Fruit fly (Drosophila melanogaster) whole organism, embryonic: ENCODE results near the gene Spn88Eb.

ENCODE experiments used
- ATbp ChIP-seq: fragments of 200-800 bp; sonication (Bioruptor generic); optimal IDR thresholded peaks from 2 replicates; lab custom pipeline; 2017; ENCODE audit warnings: missing biosample characterization, mild to moderate bottlenecking, missing genetic modification characterization, missing genetic modification reagents
- CG10209 ChIP-seq: fragments of 200-800 bp; sonication (Bioruptor generic); optimal IDR thresholded peaks from 3 replicates; lab custom pipeline; 2017; ENCODE audit warnings: missing biosample characterization, mild to moderate bottlenecking, missing genetic modification characterization, missing genetic modification reagents
- CG1024 ChIP-seq: fragments of 200-800 bp; sonication (Bioruptor generic); IDR thresholded peaks from 2 replicates; pipeline ENCODE4 v1.3.6; 2022; ENCODE audit warnings: missing biosample characterization, missing genetic modification characterization
- CG10366 ChIP-seq: fragments of 200-800 bp; sonication (Bioruptor generic); IDR thresholded peaks from 2 replicates; pipeline ENCODE4 v1.3.6; 2022; ENCODE audit warnings: missing biosample characterization, missing genetic modification characterization
- CG10462 ChIP-seq: fragments of 200-800 bp; sonication (Bioruptor generic); optimal IDR thresholded peaks from 2 replicates; lab custom pipeline; 2016; ENCODE audit warnings: missing biosample characterization, missing genetic modification characterization
- CG12071 ChIP-seq: fragments of 200-800 bp; sonication (Bioruptor generic); optimal IDR thresholded peaks from 3 replicates; lab custom pipeline; 2018; ENCODE audit warnings: missing biosample characterization, mild to moderate bottlenecking, missing genetic modification characterization
- CG12155 ChIP-seq: fragments of 200-800 bp; sonication (Bioruptor generic); optimal IDR thresholded peaks from 3 replicates; lab custom pipeline; 2016; ENCODE audit warnings: missing biosample characterization, missing genetic modification characterization
- CG12769 ChIP-seq: fragments of 200-800 bp; sonication (Bioruptor generic); optimal IDR thresholded peaks from 2 replicates; lab custom pipeline; 2019; ENCODE audit warnings: missing biosample characterization, mild to moderate bottlenecking, missing genetic modification characterization, moderate library complexity
- CG14441 ChIP-seq: fragments of 200-800 bp; sonication (Bioruptor generic); IDR thresholded peaks from 2 replicates; pipeline ENCODE4 v1.3.6; 2022; ENCODE audit warnings: missing biosample characterization, missing genetic modification characterization
- CG14667 ChIP-seq: fragments of 200-800 bp; sonication (Bioruptor generic); IDR thresholded peaks from 2 replicates; pipeline ENCODE4 v1.3.6; 2022; ENCODE audit warnings: missing biosample characterization, missing genetic modification characterization
- CG16815 ChIP-seq: fragments of 200-800 bp; sonication (Bioruptor generic); optimal IDR thresholded peaks from 3 replicates; lab custom pipeline; 2017; ENCODE audit warnings: missing biosample characterization, mild to moderate bottlenecking, missing genetic modification characterization
- CG16863 ChIP-seq: fragments of 200-800 bp; sonication (Bioruptor generic); optimal IDR thresholded peaks from 3 replicates; lab custom pipeline; 2016; ENCODE audit warnings: missing biosample characterization, missing genetic modification characterization
- CG17186 ChIP-seq: fragments of 200-800 bp; sonication (Bioruptor generic); optimal IDR thresholded peaks from 3 replicates; lab custom pipeline; 2017; ENCODE audit warnings: missing biosample characterization, missing genetic modification reagents, missing genetic modification characterization
- CG31388 ChIP-seq: fragments of 200-800 bp; sonication (Bioruptor generic); optimal IDR thresholded peaks from 2 replicates; lab custom pipeline; 2016; ENCODE audit warnings: missing biosample characterization, missing genetic modification characterization
- CG3838 ChIP-seq: fragments of 200-800 bp; sonication (Bioruptor generic); optimal IDR thresholded peaks from 3 replicates; lab custom pipeline; 2016; ENCODE audit warnings: missing biosample characterization, missing genetic modification characterization
- CG3847 ChIP-seq: fragments of 200-800 bp; sonication (Bioruptor generic); IDR thresholded peaks from 2 replicates; pipeline ENCODE4 v1.3.6; 2022; ENCODE audit warnings: missing biosample characterization, missing genetic modification characterization
- CG43689 ChIP-seq: fragments of 200-800 bp; sonication (Bioruptor generic); IDR thresholded peaks from 2 replicates; pipeline ENCODE4 v1.3.6; 2022; ENCODE audit warnings: missing biosample characterization, missing genetic modification characterization
- CG6175 ChIP-seq: fragments of 200-800 bp; sonication (Bioruptor generic); IDR thresholded peaks from 3 replicates; pipeline ENCODE4 v1.3.6; 2022; ENCODE audit warnings: missing biosample characterization, missing genetic modification characterization
- CG6765 ChIP-seq: fragments of 200-800 bp; sonication (Bioruptor generic); optimal IDR thresholded peaks from 3 replicates; lab custom pipeline; 2017; ENCODE audit warnings: missing biosample characterization, mild to moderate bottlenecking, missing genetic modification characterization
- CG8924 ChIP-seq: fragments of 200-800 bp; optimal IDR thresholded peaks from 3 replicates; lab custom pipeline; 2019; ENCODE audit warnings: missing biosample characterization, mild to moderate bottlenecking, missing genetic modification characterization, moderate library complexity
- Chrac-16 ChIP-seq: fragments of 200-800 bp; sonication (Bioruptor generic); optimal IDR thresholded peaks from 3 replicates; lab custom pipeline; 2016; ENCODE audit warnings: missing biosample characterization, missing genetic modification characterization
- Dll ChIP-seq: fragments of 200-800 bp; sonication (Bioruptor generic); IDR thresholded peaks from 4 replicates; pipeline ENCODE4 v1.3.6; 2022; ENCODE audit warnings: missing biosample characterization, missing genetic modification characterization; ENCODE audit not compliant: partially characterized antibody
- Dref ChIP-seq: fragments of 200-800 bp; sonication (Bioruptor generic); IDR thresholded peaks from 2 replicates; pipeline ENCODE4 v1.3.6; 2022; ENCODE audit warnings: missing biosample characterization, missing genetic modification characterization
- Drgx ChIP-seq: fragments of 200-800 bp; sonication (Bioruptor generic); IDR thresholded peaks from 2 replicates; pipeline ENCODE4 v1.3.6; 2022; ENCODE audit warnings: missing biosample characterization, missing genetic modification characterization
- Elba2 ChIP-seq: fragments of 200-800 bp; sonication (Bioruptor generic); optimal IDR thresholded peaks from 3 replicates; lab custom pipeline; 2016; ENCODE audit warnings: missing biosample characterization, missing genetic modification characterization
- H2.0 ChIP-seq: fragments of 200-800 bp; sonication (Bioruptor generic); IDR thresholded peaks from 2 replicates; pipeline ENCODE4 v1.3.6; 2022; ENCODE audit warnings: missing biosample characterization, missing genetic modification characterization
- Oli ChIP-seq: fragments of 200-800 bp; sonication (Bioruptor generic); optimal IDR thresholded peaks from 2 replicates; lab custom pipeline; 2018; ENCODE audit warnings: missing biosample characterization, mild to moderate bottlenecking, missing genetic modification characterization, moderate library complexity
- Sox102F ChIP-seq: fragments of 200-800 bp; sonication (Bioruptor generic); optimal IDR thresholded peaks from 2 replicates; lab custom pipeline; 2018; ENCODE audit warnings: missing biosample characterization, mild to moderate bottlenecking, missing genetic modification characterization, moderate library complexity
- Xrp1 ChIP-seq: fragments of 200-800 bp; sonication (Bioruptor generic); IDR thresholded peaks from 2 replicates; pipeline ENCODE4 v1.3.6; 2022; ENCODE audit warnings: missing biosample characterization, missing genetic modification characterization
- amos ChIP-seq: fragments of 200-800 bp; sonication (Bioruptor generic); IDR thresholded peaks from 2 replicates; pipeline ENCODE4 v1.3.6; 2022; ENCODE audit warnings: missing biosample characterization, missing genetic modification characterization; ENCODE audit not compliant: partially characterized antibody
- ash1 ChIP-seq: fragments of 200-800 bp; sonication (Bioruptor generic); optimal IDR thresholded peaks from 2 replicates; lab custom pipeline; 2018; ENCODE audit warnings: missing biosample characterization, mild to moderate bottlenecking, missing genetic modification characterization
- az2 ChIP-seq: fragments of 200-800 bp; sonication (Bioruptor generic); optimal IDR thresholded peaks from 3 replicates; lab custom pipeline; 2016; ENCODE audit warnings: missing biosample characterization, missing genetic modification characterization
- bigmax ChIP-seq: fragments of 200-800 bp; sonication (Bioruptor generic); optimal IDR thresholded peaks from 2 replicates; lab custom pipeline; 2018; ENCODE audit warnings: missing biosample characterization, mild to moderate bottlenecking, missing genetic modification characterization
- crp ChIP-seq, 2 experiments: fragments of 200-800 bp; sonication (Bioruptor generic); optimal IDR thresholded peaks; 2 replicates in 1 of 2; 3 replicates in 1 of 2; lab custom pipeline; 2017; ENCODE audit warnings: missing biosample characterization in 2 of 2, missing genetic modification characterization in 2 of 2, mild to moderate bottlenecking in 1 of 2, moderate library complexity in 1 of 2
- eyg ChIP-seq: fragments of 200-800 bp; sonication (Bioruptor generic); optimal IDR thresholded peaks from 3 replicates; lab custom pipeline; 2016; ENCODE audit warnings: missing biosample characterization, missing genetic modification characterization
- gcm ChIP-seq: fragments of 200-800 bp; sonication (Bioruptor generic); optimal IDR thresholded peaks from 2 replicates; lab custom pipeline; 2019; ENCODE audit warnings: missing biosample characterization, mild to moderate bottlenecking, missing genetic modification characterization, moderate library complexity
- gcm2 ChIP-seq: fragments of 200-800 bp; sonication (Bioruptor generic); optimal IDR thresholded peaks from 2 replicates; lab custom pipeline; 2016; ENCODE audit warnings: missing biosample characterization, missing genetic modification characterization
- gsb ChIP-seq: fragments of 200-800 bp; sonication (Bioruptor generic); IDR thresholded peaks from 2 replicates; pipeline ENCODE4 v1.3.6; 2022; ENCODE audit warnings: missing biosample characterization, missing genetic modification characterization
- ken ChIP-seq: fragments of 200-800 bp; sonication (Bioruptor generic); IDR thresholded peaks from 3 replicates; pipeline ENCODE4 v1.3.6; 2022; ENCODE audit warnings: missing biosample characterization, missing genetic modification characterization
- lmd ChIP-seq: fragments of 200-800 bp; sonication (Bioruptor generic); IDR thresholded peaks from 2 replicates; pipeline ENCODE4 v1.3.6; 2022; ENCODE audit warnings: missing biosample characterization, missing genetic modification characterization
- p53 ChIP-seq: fragments of 200-800 bp; sonication (Bioruptor generic); optimal IDR thresholded peaks from 2 replicates; lab custom pipeline; 2016; ENCODE audit warnings: missing biosample characterization, missing genetic modification characterization
- schlank ChIP-seq: fragments of 200-800 bp; sonication (Bioruptor generic); optimal IDR thresholded peaks from 2 replicates; lab custom pipeline; 2018; ENCODE audit warnings: missing biosample characterization, mild to moderate bottlenecking, missing genetic modification characterization
- sens-2 ChIP-seq: fragments of 200-800 bp; sonication (Bioruptor generic); IDR thresholded peaks from 2 replicates; pipeline ENCODE4 v1.3.6; 2022; ENCODE audit warnings: missing biosample characterization, missing genetic modification characterization
- slou ChIP-seq: fragments of 200-800 bp; sonication (Bioruptor generic); optimal IDR thresholded peaks from 3 replicates; lab custom pipeline; 2016; ENCODE audit warnings: missing biosample characterization, missing genetic modification characterization
- trh ChIP-seq: fragments of 200-800 bp; sonication (Bioruptor generic); optimal IDR thresholded peaks from 2 replicates; lab custom pipeline; 2016; ENCODE audit warnings: missing biosample characterization, missing genetic modification characterization
- tx ChIP-seq: fragments of 200-800 bp; sonication (Bioruptor generic); optimal IDR thresholded peaks from 2 replicates; lab custom pipeline; 2016; ENCODE audit warnings: missing biosample characterization, missing genetic modification characterization
- usp ChIP-seq: fragments of >200 bp; optimal IDR thresholded peaks from 2 replicates; lab custom pipeline; 2017; ENCODE audit warnings: missing biosample characterization, missing genetic modification characterization
- vfl ChIP-seq: fragments of 200-800 bp; sonication (Bioruptor generic); optimal IDR thresholded peaks from 2 replicates; lab custom pipeline; 2016; ENCODE audit warnings: missing biosample characterization, missing genetic modification characterization
- vnd ChIP-seq: fragments of 200-800 bp; sonication (Bioruptor generic); IDR thresholded peaks from 3 replicates; pipeline ENCODE4 v1.3.6; 2022; ENCODE audit warnings: missing biosample characterization, missing genetic modification characterization; ENCODE audit not compliant: partially characterized antibody
- wdn ChIP-seq: fragments of 200-800 bp; sonication (Bioruptor generic); IDR thresholded peaks from 2 replicates; pipeline ENCODE4 v1.3.6; 2022; ENCODE audit warnings: missing biosample characterization, missing genetic modification characterization

The Spn88Eb gene

DNA sequence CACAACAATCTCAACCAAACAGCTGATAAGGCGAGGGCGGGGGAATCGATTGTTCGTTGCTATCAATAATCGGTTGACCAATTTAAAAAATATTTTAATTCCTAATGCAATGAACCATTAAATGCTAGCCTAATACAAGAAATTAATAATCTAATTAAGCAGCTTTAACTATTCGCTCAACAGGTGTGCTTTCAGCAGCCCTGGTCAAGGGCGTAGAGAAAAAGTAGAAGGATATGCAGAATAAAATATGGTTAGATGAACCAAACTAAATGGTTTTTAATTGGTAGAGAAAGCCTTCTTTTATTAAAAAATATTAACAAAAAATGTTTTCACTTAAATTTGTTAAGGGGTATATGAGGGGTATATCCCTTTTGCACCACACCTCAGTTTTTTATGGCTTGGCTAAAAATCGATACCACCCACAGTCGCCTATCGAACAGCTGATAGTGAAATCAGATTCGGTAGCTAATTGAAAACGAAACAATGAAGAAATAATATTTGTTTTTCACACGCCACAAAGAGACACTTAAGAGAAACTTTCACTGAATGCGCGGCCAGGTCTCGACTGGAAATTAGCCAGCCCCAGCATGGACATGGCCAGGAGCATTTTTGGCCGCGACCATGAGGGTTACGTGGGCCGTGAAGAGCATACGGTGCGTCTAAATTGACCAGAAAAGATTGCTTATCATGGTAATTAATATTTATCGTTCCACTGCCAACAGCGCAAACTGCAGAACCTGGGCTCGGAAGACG lies 10.4 kb upstream of the Spn88Eb start, which contains the start of the genes SIDL and CG12241 (continued):
- peak; percentile 52; the same call in 1 of the 2 replicates for TF ChIP-seq CG3847 (GFP tag; lab: Robert Waterston, UW)
- peak; percentile 70 for TF ChIP-seq wdn (GFP tag; lab: Robert Waterston, UW)
- peak; percentile 96 for TF ChIP-seq Drgx (GFP tag; lab: Robert Waterston, UW)
- peak; percentile 52 for TF ChIP-seq CG16863 (GFP tag; lab: Kevin White, UChicago)
- no peak for TF ChIP-seq p53 (GFP tag; lab: Kevin White, UChicago)
- 0 out of 2 replicates have a peak, but pooled peaks have one; percentile 13 for TF ChIP-seq H2.0
- peak; percentile 68 for TF ChIP-seq CG3838
- peak; percentile 85 for TF ChIP-seq CG6175
- TF ChIP-seq CG10462 (GFP tag; lab: Kevin White, UChicago) = peak; percentile 17
- TF ChIP-seq trh = peak; percentile 66
- peak; percentile 60 for TF ChIP-seq CG12155 (GFP tag; lab: Kevin White, UChicago)
- no peak for TF ChIP-seq sens-2 (GFP tag; lab: Robert Waterston, UW)
- TF ChIP-seq ATbp (GFP tag; lab: Kevin White, UChicago) = no peak
- peak; percentile 61; the same call in 1 of the 3 replicates for TF ChIP-seq ken
- peak; percentile 61 for TF ChIP-seq az2 (GFP tag; lab: Kevin White, UChicago)
- TF ChIP-seq Sox102F = no peak
- TF ChIP-seq vnd (GFP tag; lab: Robert Waterston, UW) = no peak
- peak; percentile 54 to 91 for TF ChIP-seq crp (GFP tag; optimal IDR thresholded peaks at IDR 0.05; lab: Kevin White, UChicago)
- TF ChIP-seq CG14441 = peak; percentile 96
- peak; percentile 46 for TF ChIP-seq gcm
- peak; percentile 89 for TF ChIP-seq Xrp1
- peak; percentile 24; the same call in 1 of the 2 replicates for TF ChIP-seq CG10366 (GFP tag; lab: Robert Waterston, UW)
- peak; percentile 36 for TF ChIP-seq bigmax (GFP tag; lab: Kevin White, UChicago)
- TF ChIP-seq Oli (tag; lab: Kevin White, UChicago) = peak; percentile 33
- peak; percentile 87 for TF ChIP-seq CG1024 (GFP tag; lab: Robert Waterston, UW)
- 0 out of 4 replicates have a peak, but pooled peaks have one; percentile 41 for TF ChIP-seq Dll (GFP tag; lab: Robert Waterston, UW)
- peak; percentile 69 for TF ChIP-seq slou (GFP tag; lab: Kevin White, UChicago)
- TF ChIP-seq amos (GFP tag; lab: Robert Waterston, UW) = no peak
- TF ChIP-seq tx (GFP tag; lab: Kevin White, UChicago) = peak; percentile 25
- no peak for TF ChIP-seq ash1 (GFP tag; lab: Kevin White, UChicago)
- peak; percentile 48 for TF ChIP-seq vfl (GFP tag; lab: Kevin White, UChicago)
- no peak for TF ChIP-seq CG17186 (GFP tag; lab: Kevin White, UChicago)
- TF ChIP-seq lmd (GFP tag; lab: Robert Waterston, UW) = peak; percentile 93
- no peak for TF ChIP-seq CG12071 (GFP tag; lab: Kevin White, UChicago)
- no peak for TF ChIP-seq gcm2 (GFP tag; lab: Kevin White, UChicago)
- no peak for TF ChIP-seq usp (GFP tag; lab: Kevin White, UChicago)
- peak; percentile 62 for TF ChIP-seq CG31388 (GFP tag; lab: Kevin White, UChicago)
- TF ChIP-seq CG43689 (GFP tag; lab: Robert Waterston, UW) = no peak
- peak; percentile 25 for TF ChIP-seq CG16815 (GFP tag; lab: Kevin White, UChicago)
- TF ChIP-seq eyg (GFP tag; lab: Kevin White, UChicago) = peak; percentile 51
- TF ChIP-seq CG14667 (GFP tag; lab: Robert Waterston, UW) = peak; percentile 94
- TF ChIP-seq Elba2 (GFP tag; lab: Kevin White, UChicago) = peak; percentile 0
- no peak for TF ChIP-seq CG12769 (tag; lab: Kevin White, UChicago)
- TF ChIP-seq schlank (tag; lab: Kevin White, UChicago) = peak; percentile 32
- TF ChIP-seq CG6765 (GFP tag; lab: Kevin White, UChicago) = peak; percentile 68
- peak; percentile 61 for TF ChIP-seq CG10209 (GFP tag; lab: Kevin White, UChicago)
- TF ChIP-seq CG8924 (tag; lab: Kevin White, UChicago) = peak; percentile 79
- peak; percentile 82 for TF ChIP-seq gsb (GFP tag; lab: Robert Waterston, UW)
- peak; percentile 68 for TF ChIP-seq Dref (GFP tag; lab: Robert Waterston, UW)
- TF ChIP-seq Chrac-16 (GFP tag; lab: Kevin White, UChicago) = peak; percentile 63
